Worm (Caenorhabditis elegans) whole organism, L2 larva: ENCODE data around the gene fbxb-11.

Experiments
- ZK546.5 ChIP-seq: sonication (generic microtip); optimal IDR thresholded peaks from 2 replicates; lab custom pipeline; 2017; ENCODE audit warnings: missing biosample characterization, missing genetic modification characterization
- ama-1 ChIP-seq: fragments of 150-350 bp; optimal IDR thresholded peaks from 2 replicates; lab custom pipeline; 2018; ENCODE audit warnings: inconsistent platforms
- nhr-6 ChIP-seq: fragments of 150-350 bp; optimal IDR thresholded peaks from 2 replicates; lab custom pipeline; 2014; ENCODE audit warnings: missing biosample characterization, missing genetic modification characterization
- skn-1 ChIP-seq: sonication (generic microtip); optimal IDR thresholded peaks from 2 replicates; lab custom pipeline; 2017; ENCODE audit warnings: missing biosample characterization, missing genetic modification characterization
- ztf-4 ChIP-seq: fragments of 150-350 bp; optimal IDR thresholded peaks from 2 replicates; lab custom pipeline; 2014; ENCODE audit warnings: missing biosample characterization, missing genetic modification characterization

- TF ChIP-seq nhr-6 (tag; lab: Kevin White, UChicago) (no peak), skn-1 (no peak), ZK546.5 (tag; lab: Kevin White, UChicago) (no peak), ztf-4 (tag; lab: Kevin White, UChicago) (no peak), ama-1 (lab: Kevin White, UChicago) (no peak)
Measured at ce11 chrII:1731932-1732331, 7.5 kb downstream of the fbxb-11 start, which contains the start of gene ceh-82.
